Fruit fly (Drosophila melanogaster): ENCODE data around the gene Anp.

DNA sequence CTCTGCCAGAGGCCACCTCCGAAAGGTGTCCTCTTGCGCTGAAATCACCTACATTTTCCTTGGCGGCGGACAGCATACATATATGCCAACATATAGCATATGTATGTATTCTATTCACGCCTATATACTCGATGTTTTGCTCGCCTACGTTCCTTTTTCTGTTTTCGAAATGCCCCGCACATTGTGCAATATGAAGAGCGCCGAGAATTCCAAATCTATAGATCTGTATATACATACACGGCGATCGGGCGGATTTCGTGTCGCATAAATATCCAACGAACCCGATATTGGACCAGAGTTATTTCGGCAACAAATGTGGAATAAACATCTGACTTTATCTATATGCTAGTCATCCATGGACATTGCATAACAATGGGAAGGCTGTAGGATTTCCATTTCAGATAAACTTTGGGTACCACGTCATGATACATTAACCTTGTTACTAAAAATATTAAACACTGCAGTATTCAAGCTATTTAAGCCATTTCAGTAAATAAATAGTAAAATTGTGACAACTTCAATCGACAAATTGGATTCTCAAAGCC is 34.6 kb upstream of the Anp start:
- TF ChIP-seq eg (GFP tag; IDR thresholded peaks at IDR 0.05) (peak; percentile 5; the same call in 1 of the 3 replicates), Ets96B (tag; optimal IDR thresholded peaks at IDR 0.05) (no peak), cyc (GFP tag; optimal IDR thresholded peaks at IDR 0.05) (no peak), CG7368 (GFP tag; optimal IDR thresholded peaks at IDR 0.05) (no peak), CG11902 (GFP tag; optimal IDR thresholded peaks at IDR 0.05) (no peak), ss (GFP tag; optimal IDR thresholded peaks at IDR 0.05) (no peak), CG6276 (GFP tag; optimal IDR thresholded peaks at IDR 0.05) (no peak), topi (GFP tag; optimal IDR thresholded peaks at IDR 0.05) (no peak)
